Fruit fly (Drosophila melanogaster): ENCODE data around the gene Yp3.

The Yp3 gene

dm6 chrX:13805554-13805953, 46.2 kb downstream of the Yp3 start (continued):
- TF ChIP-seq Spps (tag; optimal IDR thresholded peaks at IDR 0.05) (peak; percentile 22), D (optimal IDR thresholded peaks at IDR 0.05) (peak; percentile 32), D (GFP tag; optimal IDR thresholded peaks at IDR 0.05) (no peak), CG12769 (tag; optimal IDR thresholded peaks at IDR 0.05) (no peak), CG16813 (GFP tag; IDR thresholded peaks at IDR 0.05; ENCODE audit: partially characterized antibody) (no peak), Meics (GFP tag; optimal IDR thresholded peaks at IDR 0.05) (no peak), lmd (GFP tag; IDR thresholded peaks at IDR 0.05) (no peak), tap (tag; optimal IDR thresholded peaks at IDR 0.05) (no peak), CG10979 (tag; optimal IDR thresholded peaks at IDR 0.05) (peak; percentile 15), PHDP (tag; optimal IDR thresholded peaks at IDR 0.05) (no peak), gfzf (GFP tag; optimal IDR thresholded peaks at IDR 0.05) (no peak), CG16863 (GFP tag; optimal IDR thresholded peaks at IDR 0.05) (no peak), Poxn (GFP tag; IDR thresholded peaks at IDR 0.05) (no peak), exex (tag; optimal IDR thresholded peaks at IDR 0.05) (no peak), fd96Cb (tag; optimal IDR thresholded peaks at IDR 0.05) (no peak), gce (GFP tag; IDR thresholded peaks at IDR 0.05) (peak; percentile 10; the same call in 1 of the 3 replicates), Lpt (GFP tag; optimal IDR thresholded peaks at IDR 0.05) (no peak), CG4730 (GFP tag; IDR thresholded peaks at IDR 0.05) (no peak), CG4282 (GFP tag; optimal IDR thresholded peaks at IDR 0.05) (no peak), CG14014 (GFP tag; IDR thresholded peaks at IDR 0.05) (no peak), tx (GFP tag; optimal IDR thresholded peaks at IDR 0.05) (no peak), CG10321 (GFP tag; IDR thresholded peaks at IDR 0.05) (peak; percentile 86), Sox100B (GFP tag; optimal IDR thresholded peaks at IDR 0.05) (no peak), Awh (GFP tag; IDR thresholded peaks at IDR 0.05) (0 out of 2 replicates have a peak, but pooled peaks have one; percentile 14), croc (GFP tag; conservative IDR thresholded peaks at IDR 0.05) (no peak), phol (tag; optimal IDR thresholded peaks at IDR 0.05) (no peak), luna (GFP tag; optimal IDR thresholded peaks at IDR 0.05) (no peak), CG4404 (GFP tag; IDR thresholded peaks at IDR 0.05) (no peak), MBD-R2 (GFP tag; IDR thresholded peaks at IDR 0.05) (no peak), Chrac-16 (GFP tag; optimal IDR thresholded peaks at IDR 0.05) (no peak), CG8944 (GFP tag; optimal IDR thresholded peaks at IDR 0.05) (no peak), CG16779 (GFP tag; IDR thresholded peaks at IDR 0.05) (no peak), dmrt99B (tag; optimal IDR thresholded peaks at IDR 0.05) (no peak), br (optimal IDR thresholded peaks at IDR 0.05) (no peak), nmo (GFP tag; optimal IDR thresholded peaks at IDR 0.05) (peak; percentile 23), CG5180 (GFP tag; optimal IDR thresholded peaks at IDR 0.05) (peak; percentile 11), CG32772 (GFP tag; IDR thresholded peaks at IDR 0.05) (no peak), CG32767 (GFP tag; IDR thresholded peaks at IDR 0.05) (no peak), maf-S (GFP tag; optimal IDR thresholded peaks at IDR 0.05) (no peak), ems (GFP tag; optimal IDR thresholded peaks at IDR 0.05) (no peak), Dip2 (GFP tag; IDR thresholded peaks at IDR 0.05) (no peak), E2f1 (GFP tag; IDR thresholded peaks at IDR 0.05) (no peak), mirr (GFP tag; optimal IDR thresholded peaks at IDR 0.05) (no peak), Nf-YC (tag; optimal IDR thresholded peaks at IDR 0.05) (no peak), stc (GFP tag; IDR thresholded peaks at IDR 0.05) (no peak), slbo (GFP tag; IDR thresholded peaks at IDR 0.05) (no peak), NC2β (GFP tag; optimal IDR thresholded peaks at IDR 0.05) (peak; percentile 0), tgo (GFP tag; IDR thresholded peaks at IDR 0.05) (no peak), CG31441 (GFP tag; IDR thresholded peaks at IDR 0.05) (no peak), mam (GFP tag; optimal IDR thresholded peaks at IDR 0.05) (no peak), CG11398 (GFP tag; optimal IDR thresholded peaks at IDR 0.05) (no peak), Gsc (GFP tag; IDR thresholded peaks at IDR 0.05) (no peak), psq (GFP tag; optimal IDR thresholded peaks at IDR 0.05) (no peak), BEAF-32 (GFP tag; optimal IDR thresholded peaks at IDR 0.05) (no peak)
